Fruit fly (Drosophila melanogaster): Measurements from ENCODE around the gene CG13786.

dm6 chr2L:7241499-7241898 is 11.3 kb downstream of the CG13786 start:
- TF ChIP-seq NfI (GFP tag; optimal IDR thresholded peaks at IDR 0.05) (no peak), CkIIα-i1 (GFP tag; IDR thresholded peaks at IDR 0.05) (no peak), BtbVII (GFP tag; optimal IDR thresholded peaks at IDR 0.05) (no peak)
